Fruit fly (Drosophila melanogaster) whole organism, embryonic: ENCODE measurements around the gene CG42553.

Source experiments
- ATbp ChIP-seq: fragments of 200-800 bp; sonication (Bioruptor generic); optimal IDR thresholded peaks from 2 replicates; lab custom pipeline; 2017; ENCODE audit warnings: missing biosample characterization, mild to moderate bottlenecking, missing genetic modification characterization, missing genetic modification reagents
- Aef1 ChIP-seq: fragments of 200-800 bp; sonication (Bioruptor generic); IDR thresholded peaks from 3 replicates; pipeline ENCODE4 v1.3.6; 2022; ENCODE audit warnings: missing biosample characterization, missing genetic modification characterization
- Atf3 ChIP-seq: fragments of 200-800 bp; sonication (Bioruptor generic); optimal IDR thresholded peaks from 3 replicates; lab custom pipeline; 2016; ENCODE audit warnings: missing biosample characterization, missing genetic modification characterization
- Blimp-1 ChIP-seq: fragments of 200-800 bp; sonication (Bioruptor generic); optimal IDR thresholded peaks from 3 replicates; lab custom pipeline; 2018; ENCODE audit warnings: missing biosample characterization, missing genetic modification characterization, mild to moderate bottlenecking, moderate library complexity, missing genetic modification reagents
- CG12769 ChIP-seq: fragments of 200-800 bp; sonication (Bioruptor generic); optimal IDR thresholded peaks from 2 replicates; lab custom pipeline; 2019; ENCODE audit warnings: missing biosample characterization, mild to moderate bottlenecking, missing genetic modification characterization, moderate library complexity
- CG14441 ChIP-seq: fragments of 200-800 bp; sonication (Bioruptor generic); IDR thresholded peaks from 2 replicates; pipeline ENCODE4 v1.3.6; 2022; ENCODE audit warnings: missing biosample characterization, missing genetic modification characterization
- CG15269 ChIP-seq: fragments of 200-800 bp; sonication (Bioruptor generic); optimal IDR thresholded peaks from 2 replicates; lab custom pipeline; 2018; ENCODE audit warnings: missing biosample characterization, mild to moderate bottlenecking, missing genetic modification characterization, moderate library complexity
- CG2678 ChIP-seq: fragments of 200-800 bp; sonication (Bioruptor generic); optimal IDR thresholded peaks from 3 replicates; lab custom pipeline; 2019; ENCODE audit warnings: missing biosample characterization, mild to moderate bottlenecking, missing genetic modification characterization, moderate library complexity
- CG30403 ChIP-seq: fragments of 200-800 bp; sonication (Bioruptor generic); optimal IDR thresholded peaks from 3 replicates; lab custom pipeline; 2016; ENCODE audit warnings: missing biosample characterization, missing genetic modification characterization
- CG31365 ChIP-seq: fragments of 200-800 bp; sonication (Bioruptor generic); optimal IDR thresholded peaks from 2 replicates; lab custom pipeline; 2018; ENCODE audit warnings: missing biosample characterization, mild to moderate bottlenecking, missing genetic modification characterization
- CG4820 ChIP-seq: fragments of 200-800 bp; sonication (Bioruptor generic); optimal IDR thresholded peaks from 3 replicates; lab custom pipeline; 2016; ENCODE audit warnings: missing biosample characterization, missing genetic modification characterization
- CG6654 ChIP-seq: fragments of 200-800 bp; sonication (Bioruptor generic); optimal IDR thresholded peaks from 2 replicates; lab custom pipeline; 2017; ENCODE audit warnings: missing biosample characterization, mild to moderate bottlenecking, missing genetic modification characterization
- CG6689 ChIP-seq: fragments of 200-800 bp; sonication (Bioruptor generic); IDR thresholded peaks from 2 replicates; pipeline ENCODE4 v1.3.6; 2022; ENCODE audit warnings: missing biosample characterization, missing genetic modification characterization
- CG7556 ChIP-seq: fragments of 200-800 bp; sonication (Bioruptor generic); optimal IDR thresholded peaks from 2 replicates; lab custom pipeline; 2017; ENCODE audit warnings: missing biosample characterization, mild to moderate bottlenecking, missing genetic modification characterization
- CG8290 ChIP-seq, 3 experiments: fragments of 200-800 bp; sonication (Bioruptor generic); optimal IDR thresholded peaks; 2 replicates each; lab custom pipeline; 2016 to 2019; ENCODE audit warnings: missing biosample characterization in 3 of 3, missing genetic modification characterization in 3 of 3, mild to moderate bottlenecking in 2 of 3, moderate library complexity in 1 of 3
- CG9727 ChIP-seq: fragments of 200-800 bp; sonication (Bioruptor generic); optimal IDR thresholded peaks from 3 replicates; lab custom pipeline; 2017; ENCODE audit warnings: missing biosample characterization, mild to moderate bottlenecking, missing genetic modification characterization
- D19A ChIP-seq: fragments of 200-800 bp; optimal IDR thresholded peaks from 3 replicates; lab custom pipeline; 2019; ENCODE audit warnings: missing biosample characterization, mild to moderate bottlenecking, missing genetic modification characterization, moderate library complexity
- D19B ChIP-seq: fragments of 200-800 bp; sonication (Bioruptor generic); optimal IDR thresholded peaks from 2 replicates; lab custom pipeline; 2017; ENCODE audit warnings: missing biosample characterization, mild to moderate bottlenecking, missing genetic modification characterization
- H2.0 ChIP-seq: fragments of 200-800 bp; sonication (Bioruptor generic); IDR thresholded peaks from 2 replicates; pipeline ENCODE4 v1.3.6; 2022; ENCODE audit warnings: missing biosample characterization, missing genetic modification characterization
- HLH3B ChIP-seq: fragments of 200-800 bp; sonication (Bioruptor generic); IDR thresholded peaks from 2 replicates; pipeline ENCODE4 v1.3.6; 2022; ENCODE audit warnings: missing biosample characterization, missing genetic modification characterization
- Hey ChIP-seq: fragments of 200-800 bp; sonication (Bioruptor generic); optimal IDR thresholded peaks from 3 replicates; lab custom pipeline; 2018; ENCODE audit warnings: missing biosample characterization, mild to moderate bottlenecking, missing genetic modification characterization
- Hr51 ChIP-seq, 2 experiments: fragments of 200-800 bp; sonication (Bioruptor generic); optimal IDR thresholded peaks; 2 replicates in 1 of 2; 3 replicates in 1 of 2; lab custom pipeline; 2016 to 2018; ENCODE audit warnings: missing biosample characterization in 2 of 2, missing genetic modification characterization in 2 of 2, mild to moderate bottlenecking in 1 of 2, moderate library complexity in 1 of 2
- MTF-1 ChIP-seq: fragments of 200-800 bp; sonication (Bioruptor generic); optimal IDR thresholded peaks from 2 replicates; lab custom pipeline; 2018; ENCODE audit warnings: missing biosample characterization, mild to moderate bottlenecking, missing genetic modification characterization, borderline replicate concordance
- Nf-YA ChIP-seq: fragments of 200-800 bp; sonication (Bioruptor generic); IDR thresholded peaks from 2 replicates; pipeline ENCODE4 v1.3.6; 2022; ENCODE audit warnings: missing biosample characterization, missing genetic modification characterization
- Optix ChIP-seq: fragments of 200-800 bp; sonication (Bioruptor generic); IDR thresholded peaks from 3 replicates; pipeline ENCODE4 v1.3.6; 2022; ENCODE audit warnings: missing biosample characterization, missing genetic modification characterization
- Sox100B ChIP-seq: fragments of 200-800 bp; sonication (Bioruptor generic); optimal IDR thresholded peaks from 3 replicates; lab custom pipeline; 2018; ENCODE audit warnings: missing biosample characterization, mild to moderate bottlenecking, missing genetic modification characterization
- Vsx1 ChIP-seq: fragments of 200-800 bp; sonication (Bioruptor generic); optimal IDR thresholded peaks from 2 replicates; lab custom pipeline; 2017; ENCODE audit warnings: missing biosample characterization, mild to moderate bottlenecking, missing genetic modification characterization, missing genetic modification reagents
- ap ChIP-seq: fragments of 200-800 bp; sonication (Bioruptor generic); IDR thresholded peaks from 2 replicates; pipeline ENCODE4 v1.3.6; 2022; ENCODE audit warnings: missing biosample characterization, missing genetic modification characterization
- ara ChIP-seq: fragments of 200-800 bp; sonication (Bioruptor generic); IDR thresholded peaks from 2 replicates; pipeline ENCODE4 v1.3.6; 2022; ENCODE audit warnings: missing biosample characterization, missing genetic modification characterization
- chinmo ChIP-seq: fragments of 200-800 bp; sonication (Bioruptor generic); IDR thresholded peaks from 4 replicates; pipeline ENCODE4 v1.3.6; 2022; ENCODE audit warnings: missing biosample characterization, missing genetic modification characterization; ENCODE audit not compliant: partially characterized antibody
- ci ChIP-seq: fragments of 200-800 bp; sonication (Bioruptor generic); IDR thresholded peaks from 3 replicates; pipeline ENCODE4 v1.3.6; 2022; ENCODE audit warnings: missing biosample characterization, missing genetic modification characterization
- crol ChIP-seq: fragments of 200-800 bp; sonication (Bioruptor generic); IDR thresholded peaks from 2 replicates; pipeline ENCODE4 v1.3.6; 2022; ENCODE audit warnings: missing biosample characterization, missing genetic modification characterization
- gcm ChIP-seq: fragments of 200-800 bp; sonication (Bioruptor generic); optimal IDR thresholded peaks from 2 replicates; lab custom pipeline; 2019; ENCODE audit warnings: missing biosample characterization, mild to moderate bottlenecking, missing genetic modification characterization, moderate library complexity
- grau ChIP-seq: fragments of 200-800 bp; optimal IDR thresholded peaks from 3 replicates; lab custom pipeline; 2019; ENCODE audit warnings: missing biosample characterization, mild to moderate bottlenecking, missing genetic modification characterization, moderate library complexity
- lab ChIP-seq: fragments of 200-800 bp; sonication (Bioruptor generic); optimal IDR thresholded peaks from 3 replicates; lab custom pipeline; 2017; ENCODE audit warnings: missing biosample characterization, missing genetic modification characterization, mild to moderate bottlenecking, moderate library complexity, missing genetic modification reagents
- nmo ChIP-seq: fragments of 200-800 bp; sonication (Bioruptor generic); optimal IDR thresholded peaks from 2 replicates; lab custom pipeline; 2018; ENCODE audit warnings: missing biosample characterization, mild to moderate bottlenecking, missing genetic modification characterization, moderate library complexity
- org-1 ChIP-seq: fragments of 200-800 bp; sonication (Bioruptor generic); optimal IDR thresholded peaks from 2 replicates; lab custom pipeline; 2017; ENCODE audit warnings: missing biosample characterization, missing genetic modification characterization
- phol ChIP-seq: fragments of 200-800 bp; sonication (Bioruptor generic); optimal IDR thresholded peaks from 3 replicates; lab custom pipeline; 2018; ENCODE audit warnings: missing biosample characterization, mild to moderate bottlenecking, missing genetic modification characterization, moderate library complexity
- sr ChIP-seq: fragments of 200-800 bp; sonication (Bioruptor generic); IDR thresholded peaks from 3 replicates; pipeline ENCODE4 v1.3.6; 2022; ENCODE audit warnings: missing biosample characterization, missing genetic modification characterization
- ttk ChIP-seq: fragments of 200-800 bp; sonication (Bioruptor generic); IDR thresholded peaks from 2 replicates; pipeline ENCODE4 v2.1.2; 2022; ENCODE audit warnings: missing biosample characterization, missing genetic modification characterization
- twi ChIP-seq: fragments of 200-800 bp; optimal IDR thresholded peaks from 2 replicates; lab custom pipeline; 2019; ENCODE audit warnings: missing biosample characterization, mild to moderate bottlenecking, missing genetic modification characterization, moderate library complexity

CG42553 gene

DNA sequence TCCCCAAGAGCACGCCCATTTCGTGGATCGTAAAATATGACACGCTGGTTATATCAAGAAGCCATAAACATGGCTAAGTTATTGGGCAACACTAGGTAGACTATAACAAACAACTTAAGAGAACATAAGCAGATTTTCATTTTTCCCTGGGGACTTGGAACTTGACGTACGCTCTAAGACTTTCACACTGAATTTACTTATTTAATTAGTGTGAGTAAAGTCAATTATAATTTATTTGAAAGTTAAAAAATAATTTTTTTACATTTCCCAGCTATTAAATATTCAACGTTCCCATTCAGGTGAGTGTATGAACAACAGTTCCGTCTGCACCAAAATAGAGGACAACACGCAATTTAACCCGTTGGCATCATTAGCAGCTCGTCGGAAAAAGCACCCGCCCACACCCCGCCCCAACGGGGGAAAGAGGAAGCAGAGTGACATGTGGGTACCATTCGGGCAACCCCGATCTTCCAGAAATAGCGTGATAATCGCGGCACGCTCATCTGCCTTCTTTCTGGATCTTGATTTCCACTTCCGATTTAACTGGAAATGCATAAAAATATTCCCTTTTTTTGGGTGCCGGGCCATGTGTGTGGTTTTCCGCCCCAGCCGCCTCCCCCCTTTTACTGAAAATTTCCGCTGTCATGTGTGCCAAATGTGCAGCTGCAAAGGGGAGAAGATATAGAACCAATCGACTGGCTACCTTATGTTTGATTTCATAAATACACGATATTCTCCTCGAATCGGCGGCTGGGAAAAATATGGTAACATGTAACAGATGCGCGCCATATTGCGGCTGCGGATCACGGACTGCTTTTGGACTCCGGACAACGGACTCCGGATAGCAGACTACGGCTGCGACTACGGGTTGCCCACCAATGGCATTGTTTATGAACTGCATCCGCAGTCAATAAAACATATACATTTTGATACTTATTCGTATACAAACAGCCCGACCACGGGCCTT is 18.4 kb upstream of the CG42553 start (continued):
- TF ChIP-seq Nf-YA (GFP tag; lab: Robert Waterston, UW) (peak; percentile 44; the same call in 1 of the 2 replicates), CG12769 (peak; percentile 64), org-1 (no peak), phol (tag; lab: Kevin White, UChicago) (peak; percentile 20), sr (GFP tag; lab: Robert Waterston, UW) (peak; percentile 89), ap (GFP tag; lab: Robert Waterston, UW) (0 out of 2 replicates have a peak, but pooled peaks have one; percentile 33), MTF-1 (peak; percentile 5), CG7556 (GFP tag; lab: Kevin White, UChicago) (peak; percentile 11), lab (peak; percentile 33), CG30403 (GFP tag; lab: Kevin White, UChicago) (no peak), ci (peak; percentile 66; the same call in 2 of the 3 replicates), HLH3B (GFP tag; lab: Robert Waterston, UW) (peak; percentile 53; the same call in 1 of the 2 replicates), D19A (tag; lab: Kevin White, UChicago) (peak; percentile 87), CG15269 (tag; lab: Kevin White, UChicago) (peak; percentile 53), chinmo (GFP tag; lab: Robert Waterston, UW) (0 out of 4 replicates have a peak, but pooled peaks have one; percentile 49), ttk (GFP tag; lab: Robert Waterston, UW) (peak; percentile 53; the same call in 1 of the 2 replicates), gcm (GFP tag; lab: Kevin White, UChicago) (no peak), crol (GFP tag; lab: Robert Waterston, UW) (peak; percentile 68), Atf3 (no peak), CG4820 (no peak), Vsx1 (peak; percentile 10), CG9727 (no peak), Aef1 (GFP tag; lab: Robert Waterston, UW) (peak; percentile 32; the same call in 1 of the 3 replicates), CG2678 (peak; percentile 57), Hr51 (GFP tag; optimal IDR thresholded peaks at IDR 0.05; lab: Kevin White, UChicago) (peak in 1 of 2 experiments; percentile 55), Sox100B (GFP tag; lab: Kevin White, UChicago) (peak; percentile 35), D19B (GFP tag; lab: Kevin White, UChicago) (peak; percentile 1), Optix (GFP tag; lab: Robert Waterston, UW) (0 out of 3 replicates have a peak, but pooled peaks have one; percentile 18), ara (peak; percentile 29; the same call in 1 of the 2 replicates), H2.0 (peak; percentile 55), CG6654 (GFP tag; lab: Kevin White, UChicago) (no peak), Blimp-1 (GFP tag; lab: Kevin White, UChicago) (peak; percentile 61), nmo (peak; percentile 40), ATbp (GFP tag; lab: Kevin White, UChicago) (peak; percentile 48), CG31365 (tag; lab: Kevin White, UChicago) (no peak), grau (tag; lab: Kevin White, UChicago) (peak; percentile 54), Hey (no peak), CG14441 (peak; percentile 35; the same call in 1 of the 2 replicates), twi (tag; lab: Kevin White, UChicago) (peak; percentile 99), CG6689 (GFP tag; lab: Robert Waterston, UW) (peak; percentile 49; the same call in 1 of the 2 replicates), CG8290 (GFP tag; optimal IDR thresholded peaks at IDR 0.05; lab: Kevin White, UChicago) (no peak), CG8290 (tag; optimal IDR thresholded peaks at IDR 0.05; lab: Kevin White, UChicago) (no peak)
